Fruit fly (Drosophila melanogaster) whole organism: Measurements from ENCODE around the gene Adsl.

ENCODE experiments used
- CG8478 ChIP-seq: fragments of >200 bp; optimal IDR thresholded peaks from 2 replicates; lab custom pipeline; 2018; ENCODE audit warnings: inconsistent platforms
- EcR ChIP-seq, 2 experiments: fragments of >200 bp; optimal IDR thresholded peaks; 2 replicates each; lab custom pipeline; 2017; ENCODE audit warnings: missing biosample characterization in 2 of 2, missing genetic modification characterization in 2 of 2, missing genetic modification reagents in 2 of 2
- psq ChIP-seq: fragments of >200 bp; optimal IDR thresholded peaks from 2 replicates; lab custom pipeline; 2017
- usp ChIP-seq: fragments of >200 bp; optimal IDR thresholded peaks from 2 replicates; lab custom pipeline; 2017; ENCODE audit warnings: missing biosample characterization, missing genetic modification characterization, mixed read lengths

DNA sequence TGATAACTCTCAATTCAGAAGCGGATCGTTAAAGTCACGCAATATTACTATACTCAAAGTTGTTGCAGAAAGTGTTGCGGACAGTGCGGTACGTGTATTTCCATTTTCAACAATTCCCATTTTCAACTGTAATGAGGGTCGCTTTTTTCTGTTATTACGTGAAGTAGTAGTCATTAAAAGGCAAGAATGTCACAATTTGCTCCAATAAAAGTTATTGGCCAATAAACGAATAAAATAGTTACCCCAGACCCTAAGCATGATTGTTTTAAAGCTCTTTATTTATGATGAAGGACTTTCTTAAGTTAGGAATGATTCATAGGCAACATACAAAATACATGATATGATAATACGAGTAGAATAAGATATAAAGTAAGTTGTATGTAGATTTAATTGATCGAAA is 13.6 kb downstream of the Adsl start:
- no peak for TF ChIP-seq CG8478
- no peak for TF ChIP-seq psq (lab: Kevin White, UChicago)
- no peak for TF ChIP-seq EcR (GFP tag; optimal IDR thresholded peaks at IDR 0.05; lab: Kevin White, UChicago)
- no peak for TF ChIP-seq usp
